Worm (Caenorhabditis elegans): ENCODE data around the gene str-92.

Gene str-92

DNA sequence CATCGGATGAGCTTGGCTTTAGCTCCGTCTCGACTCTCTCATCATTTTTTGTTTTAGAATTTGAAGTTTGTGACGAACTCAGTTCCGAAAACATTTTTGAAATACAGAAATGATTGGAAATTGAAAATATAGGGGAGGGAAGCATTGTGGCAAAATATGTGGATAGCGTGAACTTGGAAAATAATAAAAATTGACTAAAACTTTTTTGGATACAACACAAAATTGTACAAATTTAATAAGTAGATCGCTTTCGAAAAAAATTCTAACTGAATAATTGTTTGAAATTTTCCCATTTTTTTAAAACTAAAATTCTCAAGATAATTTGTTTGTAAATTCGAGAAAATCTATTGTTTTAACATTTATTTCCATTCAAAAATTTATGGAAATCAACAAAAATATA, 7.3 kb upstream of the str-92 start, which contains the start of gene F59A1.15:
TSS of gene F59A1.15 (minus strand) at position 101 of the 400 bp plus-strand sequence.
- no peak for TF ChIP-seq R02D3.7 (tag; optimal IDR thresholded peaks at IDR 0.05)
- no peak for TF ChIP-seq lin-15B (tag; optimal IDR thresholded peaks at IDR 0.05)
- no peak for TF ChIP-seq unc-62 (GFP tag; optimal IDR thresholded peaks at IDR 0.05)
- TF ChIP-seq ceh-9 (tag; optimal IDR thresholded peaks at IDR 0.05), result no peak
- TF ChIP-seq ztf-4 (tag; optimal IDR thresholded peaks at IDR 0.05), result no peak
- TF ChIP-seq ceh-16 (tag; optimal IDR thresholded peaks at IDR 0.05), result no peak
- TF ChIP-seq fos-1 (tag; optimal IDR thresholded peaks at IDR 0.05), result no peak
- no peak for TF ChIP-seq nhr-25 (tag; optimal IDR thresholded peaks at IDR 0.05)
- TF ChIP-seq mml-1 (tag; optimal IDR thresholded peaks at IDR 0.05), result no peak
- no peak for TF ChIP-seq lsy-12 (tag; optimal IDR thresholded peaks at IDR 0.05)
- TF ChIP-seq aly-2 (tag; optimal IDR thresholded peaks at IDR 0.05), result no peak
- TF ChIP-seq nhr-77 (tag; optimal IDR thresholded peaks at IDR 0.05), result no peak
- TF ChIP-seq tbx-2 (tag; optimal IDR thresholded peaks at IDR 0.05), result no peak
- no peak for TF ChIP-seq ceh-82 (tag; optimal IDR thresholded peaks at IDR 0.05)
- no peak for TF ChIP-seq elt-1 (tag; optimal IDR thresholded peaks at IDR 0.05)
- no peak for TF ChIP-seq nhr-76 (tag; optimal IDR thresholded peaks at IDR 0.05)
- TF ChIP-seq nhr-11 (tag; optimal IDR thresholded peaks at IDR 0.05), result no peak
- TF ChIP-seq fkh-2 (tag; optimal IDR thresholded peaks at IDR 0.05), result no peak
- TF ChIP-seq nhr-28 (tag; optimal IDR thresholded peaks at IDR 0.05), result no peak
- no peak for TF ChIP-seq jun-1 (tag; optimal IDR thresholded peaks at IDR 0.05)

DNA sequence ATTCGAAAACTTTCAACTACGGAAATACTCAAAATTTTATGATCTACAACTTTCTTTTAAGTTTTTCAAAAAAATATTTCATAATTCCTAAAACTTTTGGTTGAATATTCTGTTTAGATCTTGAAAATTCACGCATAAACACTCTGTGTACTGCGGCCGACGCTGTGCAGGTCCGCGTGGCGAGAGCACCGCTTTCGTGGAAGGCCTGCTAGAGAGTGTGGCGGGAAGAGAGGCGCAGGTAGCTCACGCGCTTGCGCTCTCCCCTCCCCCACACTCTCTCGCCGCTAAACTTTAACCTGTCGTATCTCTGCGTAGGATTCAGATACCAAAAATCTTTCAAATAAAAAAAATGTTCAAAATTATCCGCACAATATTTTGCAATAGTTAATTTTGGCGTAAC, 6.8 kb upstream of the str-92 start:
- no peak for TF ChIP-seq ztf-11 (tag; optimal IDR thresholded peaks at IDR 0.05)

DNA sequence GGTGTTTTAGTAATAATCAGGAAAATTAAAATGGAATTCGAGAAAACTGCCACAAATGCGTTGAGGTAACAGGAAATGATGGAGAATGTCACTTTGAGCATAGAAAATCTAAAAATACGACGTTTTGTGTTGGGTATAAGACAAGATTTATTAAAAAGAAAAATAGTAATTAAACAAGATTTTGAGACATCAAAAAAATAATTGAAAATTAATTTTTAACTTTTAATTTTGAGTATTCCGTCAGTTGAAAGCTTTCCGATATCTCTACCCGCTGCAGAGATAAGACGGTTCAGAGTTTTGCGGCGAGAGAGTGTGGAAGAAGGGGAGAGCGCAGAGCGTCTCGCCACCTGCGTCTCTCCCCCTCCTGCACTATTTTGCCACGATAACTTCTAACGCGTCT, 3.1 kb downstream of the str-92 start, which contains the start of gene str-93:
TSS of gene str-93 (minus strand) at position 101 of the 400 bp plus-strand sequence.
- TF ChIP-seq ztf-4 (tag; optimal IDR thresholded peaks at IDR 0.05), result no peak
- TF ChIP-seq egl-27 (tag; optimal IDR thresholded peaks at IDR 0.05), result no peak
- TF ChIP-seq ceh-9 (tag; optimal IDR thresholded peaks at IDR 0.05), result no peak
- no peak for TF ChIP-seq mml-1 (tag; optimal IDR thresholded peaks at IDR 0.05)
- TF ChIP-seq jun-1 (tag; optimal IDR thresholded peaks at IDR 0.05), result no peak
- no peak for TF ChIP-seq ceh-16 (tag; optimal IDR thresholded peaks at IDR 0.05)
- TF ChIP-seq lin-39 (tag; optimal IDR thresholded peaks at IDR 0.05), result no peak
- TF ChIP-seq nhr-11 (tag; optimal IDR thresholded peaks at IDR 0.05), result no peak
- TF ChIP-seq nhr-67 (tag; optimal IDR thresholded peaks at IDR 0.05), result no peak
- no peak for TF ChIP-seq nhr-12 (tag; optimal IDR thresholded peaks at IDR 0.05)
- TF ChIP-seq nhr-76 (tag; optimal IDR thresholded peaks at IDR 0.05), result no peak
- no peak for TF ChIP-seq ztf-11 (tag; optimal IDR thresholded peaks at IDR 0.05)
- no peak for TF ChIP-seq nhr-23 (tag; optimal IDR thresholded peaks at IDR 0.05)
- no peak for TF ChIP-seq pha-4 (tag; optimal IDR thresholded peaks at IDR 0.05)
- TF ChIP-seq zag-1 (tag; optimal IDR thresholded peaks at IDR 0.05), result no peak
- TF ChIP-seq fkh-10 (GFP tag; optimal IDR thresholded peaks at IDR 0.05), result no peak
- no peak for TF ChIP-seq unc-39 (tag; optimal IDR thresholded peaks at IDR 0.05)

DNA sequence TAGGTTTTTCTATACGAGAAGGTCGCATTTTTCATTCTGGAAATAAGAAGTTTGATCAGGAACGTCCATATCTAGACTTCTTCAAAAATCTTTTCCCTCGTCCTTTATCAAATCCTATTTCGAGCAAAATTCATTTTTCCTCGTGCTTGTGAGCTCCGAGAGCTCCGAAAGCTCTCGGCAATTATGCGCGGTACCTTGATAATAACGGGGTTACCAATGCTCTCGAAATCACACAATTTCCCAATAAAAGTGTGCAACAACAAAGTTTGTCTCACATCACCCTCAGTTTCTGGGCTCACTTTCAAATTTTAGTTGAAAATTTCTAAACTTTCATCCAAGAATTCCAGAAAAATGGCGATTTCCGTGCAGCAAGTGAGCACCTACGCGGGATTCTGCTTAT, 7.9 kb downstream of the str-92 start, which contains the start of gene str-89:
TSS of gene str-89 (plus strand) at position 301 of the 400 bp plus-strand sequence.
- TF ChIP-seq lin-39 (tag; optimal IDR thresholded peaks at IDR 0.05) (no peak), fos-1 (tag; optimal IDR thresholded peaks at IDR 0.05) (no peak), jun-1 (tag; optimal IDR thresholded peaks at IDR 0.05) (no peak), mdl-1 (tag; optimal IDR thresholded peaks at IDR 0.05) (no peak), aly-2 (tag; optimal IDR thresholded peaks at IDR 0.05) (no peak), ZK546.5 (tag; optimal IDR thresholded peaks at IDR 0.05) (no peak), elt-1 (tag; optimal IDR thresholded peaks at IDR 0.05) (no peak), nhr-23 (tag; optimal IDR thresholded peaks at IDR 0.05) (no peak), ztf-4 (tag; optimal IDR thresholded peaks at IDR 0.05) (no peak), nhr-43 (tag; optimal IDR thresholded peaks at IDR 0.05; ENCODE audit: poor library complexity, severe bottlenecking) (no peak), ceh-16 (tag; optimal IDR thresholded peaks at IDR 0.05) (no peak), pha-4 (tag; optimal IDR thresholded peaks at IDR 0.05) (no peak), unc-62 (GFP tag; optimal IDR thresholded peaks at IDR 0.05) (no peak), nhr-77 (tag; optimal IDR thresholded peaks at IDR 0.05) (no peak), nfya-1 (tag; optimal IDR thresholded peaks at IDR 0.05; ENCODE audit: insufficient read depth) (no peak), sea-2 (GFP tag; optimal IDR thresholded peaks at IDR 0.05) (no peak), egl-5 (tag; optimal IDR thresholded peaks at IDR 0.05) (no peak)
